Worm (Caenorhabditis elegans): Measurements from ENCODE around the gene str-52.

ce11 chrV:2159331-2159730 lies 13.4 kb upstream of the str-52 start, which contains the start of gene C45H4.14:
- TF ChIP-seq snpc-4 (tag; optimal IDR thresholded peaks at IDR 0.05), result no peak
- TF ChIP-seq unc-62 (GFP tag; optimal IDR thresholded peaks at IDR 0.05), result no peak
- no peak for TF ChIP-seq egl-27 (tag; optimal IDR thresholded peaks at IDR 0.05)
- no peak for TF ChIP-seq nhr-237 (tag; optimal IDR thresholded peaks at IDR 0.05)
- TF ChIP-seq ceh-28 (tag; optimal IDR thresholded peaks at IDR 0.05), result no peak
- no peak for TF ChIP-seq zag-1 (tag; optimal IDR thresholded peaks at IDR 0.05)

All from whole organism, L3 larva.